Worm (Caenorhabditis elegans) whole organism, late embryonic: ENCODE results near the gene C31H1.1.

ENCODE experiments used
- C08G9.2 ChIP-seq: sonication (generic microtip); optimal IDR thresholded peaks from 2 replicates; lab custom pipeline; 2016; ENCODE audit warnings: mild to moderate bottlenecking, missing genetic modification characterization, moderate library complexity, missing compliant biosample characterization
- C38D4.7 ChIP-seq: fragments of 200-800 bp; sonication (Bioruptor generic); optimal IDR thresholded peaks from 2 replicates; lab custom pipeline; 2018; ENCODE audit warnings: mild to moderate bottlenecking, missing genetic modification characterization, moderate library complexity, missing compliant biosample characterization
- F13H6.1 ChIP-seq: sonication (generic microtip); optimal IDR thresholded peaks from 2 replicates; lab custom pipeline; 2016; ENCODE audit warnings: missing genetic modification characterization, missing compliant biosample characterization
- T23F11.4 ChIP-seq: fragments of 200-800 bp; sonication (Bioruptor generic); optimal IDR thresholded peaks from 2 replicates; lab custom pipeline; 2018; ENCODE audit warnings: mild to moderate bottlenecking, missing genetic modification characterization, missing compliant biosample characterization
- ama-1 ChIP-seq: fragments of 150-350 bp; optimal IDR thresholded peaks from 2 replicates; lab custom pipeline; 2014
- ceh-18 ChIP-seq: sonication (generic microtip); optimal IDR thresholded peaks from 2 replicates; lab custom pipeline; 2016; ENCODE audit warnings: missing genetic modification characterization, missing compliant biosample characterization
- ceh-19 ChIP-seq: fragments of 200-800 bp; sonication (Bioruptor generic); optimal IDR thresholded peaks from 2 replicates; lab custom pipeline; 2018; ENCODE audit warnings: mild to moderate bottlenecking, missing genetic modification characterization, missing compliant biosample characterization
- ceh-24 ChIP-seq: sonication (generic microtip); optimal IDR thresholded peaks from 2 replicates; lab custom pipeline; 2016; ENCODE audit warnings: mild to moderate bottlenecking, missing genetic modification characterization, missing compliant biosample characterization
- ceh-31 ChIP-seq: sonication (generic microtip); optimal IDR thresholded peaks from 2 replicates; lab custom pipeline; 2016; ENCODE audit warnings: missing genetic modification characterization, missing compliant biosample characterization
- dmd-4 ChIP-seq: sonication (generic microtip); optimal IDR thresholded peaks from 2 replicates; lab custom pipeline; 2016; ENCODE audit warnings: borderline replicate concordance, missing genetic modification characterization, missing compliant biosample characterization
- elt-2 ChIP-seq: sonication (generic microtip); optimal IDR thresholded peaks from 2 replicates; lab custom pipeline; 2016; ENCODE audit warnings: missing genetic modification reagents, missing genetic modification characterization, missing compliant biosample characterization
- elt-4 ChIP-seq: sonication (generic microtip); optimal IDR thresholded peaks from 2 replicates; lab custom pipeline; 2016; ENCODE audit warnings: missing genetic modification characterization, missing compliant biosample characterization
- ets-4 ChIP-seq: sonication (generic microtip); optimal IDR thresholded peaks from 2 replicates; lab custom pipeline; 2016; ENCODE audit warnings: missing genetic modification characterization, missing compliant biosample characterization
- eyg-1 ChIP-seq: sonication (generic microtip); optimal IDR thresholded peaks from 2 replicates; lab custom pipeline; 2016; ENCODE audit warnings: missing genotype, missing genetic modification characterization, missing compliant biosample characterization
- fax-1 ChIP-seq: sonication (generic microtip); optimal IDR thresholded peaks from 2 replicates; lab custom pipeline; 2016; ENCODE audit warnings: missing genotype, missing genetic modification characterization, missing compliant biosample characterization
- fkh-10 ChIP-seq: fragments of 150-350 bp; optimal IDR thresholded peaks from 2 replicates; lab custom pipeline; 2014; ENCODE audit warnings: missing biosample characterization, missing genetic modification reagents, missing genetic modification characterization
- hlh-13 ChIP-seq: fragments of 200-800 bp; sonication (Bioruptor generic); optimal IDR thresholded peaks from 2 replicates; lab custom pipeline; 2018; ENCODE audit warnings: mild to moderate bottlenecking, missing genetic modification characterization, missing compliant biosample characterization
- hlh-15 ChIP-seq: sonication (generic microtip); optimal IDR thresholded peaks from 2 replicates; lab custom pipeline; 2016; ENCODE audit warnings: missing genetic modification characterization, missing compliant biosample characterization
- hlh-8 ChIP-seq: sonication (generic microtip); optimal IDR thresholded peaks from 2 replicates; lab custom pipeline; 2016; ENCODE audit warnings: missing genotype, missing genetic modification characterization, missing compliant biosample characterization
- lin-11 ChIP-seq: fragments of 200-800 bp; sonication (Bioruptor generic); optimal IDR thresholded peaks from 2 replicates; lab custom pipeline; 2018; ENCODE audit warnings: mild to moderate bottlenecking, missing genetic modification characterization, missing compliant biosample characterization
- madf-2 ChIP-seq: sonication (generic microtip); optimal IDR thresholded peaks from 2 replicates; lab custom pipeline; 2017; ENCODE audit warnings: missing genetic modification characterization, missing compliant biosample characterization
- nfya-1 ChIP-seq: sonication (generic microtip); optimal IDR thresholded peaks from 2 replicates; lab custom pipeline; 2017; ENCODE audit warnings: missing genetic modification characterization, mild to moderate bottlenecking, missing compliant biosample characterization, antibody characterized with exemption, moderate library complexity
- nhr-11 ChIP-seq: fragments of 150-350 bp; optimal IDR thresholded peaks from 2 replicates; lab custom pipeline; 2014; ENCODE audit warnings: missing biosample characterization, missing genetic modification characterization
- nhr-232 ChIP-seq: sonication (generic microtip); optimal IDR thresholded peaks from 2 replicates; lab custom pipeline; 2016; ENCODE audit warnings: missing genetic modification characterization, missing compliant biosample characterization
- npax-4 ChIP-seq: sonication (generic microtip); optimal IDR thresholded peaks from 2 replicates; lab custom pipeline; 2016; ENCODE audit warnings: missing genetic modification characterization, missing compliant biosample characterization
- pag-3 ChIP-seq: sonication (generic microtip); optimal IDR thresholded peaks from 2 replicates; lab custom pipeline; 2016; ENCODE audit warnings: missing compliant biosample characterization, missing genetic modification characterization, borderline replicate concordance
- pax-1 ChIP-seq: fragments of 150-350 bp; optimal IDR thresholded peaks from 2 replicates; lab custom pipeline; 2014; ENCODE audit warnings: missing biosample characterization, missing genetic modification characterization
- pha-2 ChIP-seq: sonication (generic microtip); optimal IDR thresholded peaks from 2 replicates; lab custom pipeline; 2017; ENCODE audit warnings: mild to moderate bottlenecking, missing genetic modification characterization, missing compliant biosample characterization
- pha-4 ChIP-seq: fragments of 150-350 bp; optimal IDR thresholded peaks from 2 replicates; lab custom pipeline; 2018; ENCODE audit warnings: missing biosample characterization, missing genetic modification reagents, missing genetic modification characterization
- pqm-1 ChIP-seq: sonication (generic microtip); optimal IDR thresholded peaks from 2 replicates; lab custom pipeline; 2016; ENCODE audit warnings: missing genetic modification characterization, missing compliant biosample characterization
- pros-1 ChIP-seq: fragments of 150-350 bp; optimal IDR thresholded peaks from 2 replicates; lab custom pipeline; 2014; ENCODE audit warnings: missing biosample characterization, missing genetic modification reagents, missing genetic modification characterization
- ref-2 ChIP-seq: sonication (generic microtip); optimal IDR thresholded peaks from 2 replicates; lab custom pipeline; 2016; ENCODE audit warnings: missing genetic modification characterization, missing compliant biosample characterization
- sox-2 ChIP-seq: fragments of 200-800 bp; sonication (Bioruptor generic); IDR thresholded peaks from 2 replicates; pipeline ENCODE4 v1.3.6; 2022; ENCODE audit warnings: missing genetic modification reagents, missing genetic modification characterization, missing compliant biosample characterization
- sox-4 ChIP-seq: sonication (generic microtip); optimal IDR thresholded peaks from 2 replicates; lab custom pipeline; 2017; ENCODE audit warnings: mild to moderate bottlenecking, missing genetic modification characterization, inconsistent platforms, missing compliant biosample characterization
- ttx-3 ChIP-seq: sonication (generic microtip); optimal IDR thresholded peaks from 2 replicates; lab custom pipeline; 2016; ENCODE audit warnings: missing genetic modification reagents, missing genetic modification characterization, missing compliant biosample characterization
- unc-3 ChIP-seq, 2 experiments: fragments of 200-800 bp in 1 of 2; sonication (Bioruptor generic) in 1 of 2; sonication (generic microtip) in 1 of 2; conservative IDR thresholded peaks in 1 of 2; optimal IDR thresholded peaks in 1 of 2; 2 replicates each; pipeline versions ENCODE4 v1.3.6 to Lab custom; 2016 to 2022; ENCODE audit warnings: missing compliant biosample characterization in 2 of 2, missing genetic modification characterization in 2 of 2, missing genetic modification reagents in 1 of 2
- unc-55 ChIP-seq: sonication (generic microtip); optimal IDR thresholded peaks from 2 replicates; lab custom pipeline; 2017; ENCODE audit warnings: missing biosample characterization, missing genetic modification reagents, missing genetic modification characterization

C31H1.1 gene

ce11 chrIV:5778342-5778741 lies 18.9 kb upstream of the C31H1.1 start:
- TF ChIP-seq hlh-15, result no peak
- no peak for TF ChIP-seq ceh-24 (tag; lab: Kevin White, UChicago)
- no peak for TF ChIP-seq pax-1 (tag; lab: Kevin White, UChicago)
- no peak for TF ChIP-seq hlh-8
- TF ChIP-seq pha-4 (tag; lab: Kevin White, UChicago), result no peak
- TF ChIP-seq C38D4.7, result no peak
- no peak for TF ChIP-seq fkh-10
- TF ChIP-seq unc-55 (GFP tag; lab: Kevin White, UChicago), result no peak
- TF ChIP-seq nfya-1 (tag; lab: Kevin White, UChicago), result no peak
- no peak for TF ChIP-seq eyg-1
- TF ChIP-seq T23F11.4 (GFP tag; lab: Kevin White, UChicago), result no peak
- TF ChIP-seq ttx-3 (tag; lab: Kevin White, UChicago), result no peak
- no peak for TF ChIP-seq sox-2 (GFP tag; lab: Robert Waterston, UW)
- TF ChIP-seq C08G9.2 (tag; lab: Kevin White, UChicago), result no peak
- no peak for TF ChIP-seq nhr-11 (tag; lab: Kevin White, UChicago)
- TF ChIP-seq hlh-13 (GFP tag; lab: Kevin White, UChicago), result no peak

ce11 chrIV:5779537-5779936 lies 17.7 kb upstream of the C31H1.1 start:
- TF ChIP-seq pha-2 (tag; lab: Kevin White, UChicago), result no peak
- TF ChIP-seq fkh-10, result no peak
- no peak for TF ChIP-seq sox-2 (GFP tag; lab: Robert Waterston, UW)
- no peak for TF ChIP-seq nfya-1 (tag; lab: Kevin White, UChicago)
- no peak for TF ChIP-seq ets-4
- TF ChIP-seq ref-2, result no peak
- no peak for TF ChIP-seq elt-4 (tag; lab: Kevin White, UChicago)
- TF ChIP-seq pha-4 (tag; lab: Kevin White, UChicago), result no peak
- no peak for TF ChIP-seq npax-4 (tag; lab: Kevin White, UChicago)
- no peak for TF ChIP-seq ceh-19 (GFP tag; lab: Kevin White, UChicago)
- TF ChIP-seq ama-1 (lab: Kevin White, UChicago), result no peak
- no peak for TF ChIP-seq unc-55 (GFP tag; lab: Kevin White, UChicago)
- TF ChIP-seq lin-11, result no peak
- no peak for TF ChIP-seq ceh-24 (tag; lab: Kevin White, UChicago)
- TF ChIP-seq F13H6.1 (tag; lab: Kevin White, UChicago), result no peak
- no peak for TF ChIP-seq dmd-4 (tag; lab: Kevin White, UChicago)
- TF ChIP-seq eyg-1, result no peak
- no peak for TF ChIP-seq hlh-13 (GFP tag; lab: Kevin White, UChicago)

ce11 chrIV:5780234-5780788 lies 16.9 kb upstream of the C31H1.1 start:
- no peak for TF ChIP-seq ceh-31 (tag; lab: Kevin White, UChicago)
- no peak for TF ChIP-seq unc-3 (GFP tag; conservative IDR thresholded peaks at IDR 0.05; lab: Robert Waterston, UW)
- no peak for TF ChIP-seq unc-3 (tag; optimal IDR thresholded peaks at IDR 0.05; lab: Kevin White, UChicago)
- TF ChIP-seq elt-2 (tag; lab: Kevin White, UChicago), result no peak
- TF ChIP-seq madf-2 (tag; lab: Kevin White, UChicago), result no peak
- TF ChIP-seq pros-1 (tag; lab: Kevin White, UChicago), result no peak
- TF ChIP-seq hlh-8, result no peak
- TF ChIP-seq pqm-1 (tag; lab: Kevin White, UChicago), result no peak
- TF ChIP-seq pag-3 (tag; lab: Kevin White, UChicago), result no peak
- no peak for TF ChIP-seq fkh-10
- TF ChIP-seq sox-4 (tag; lab: Kevin White, UChicago), result no peak
- no peak for TF ChIP-seq nhr-232
- no peak for TF ChIP-seq pax-1 (tag; lab: Kevin White, UChicago)
- no peak for TF ChIP-seq ceh-18 (tag; lab: Kevin White, UChicago)
- TF ChIP-seq ceh-19 (GFP tag; lab: Kevin White, UChicago), result no peak
- TF ChIP-seq fax-1 (tag; lab: Kevin White, UChicago), result no peak
- TF ChIP-seq nfya-1 (tag; lab: Kevin White, UChicago), result no peak
